Worm (Caenorhabditis elegans) whole organism, L4 larva: ENCODE results near the gene unc-96.

Experiments used
- D1046.2 ChIP-seq: fragments of 200-800 bp; sonication (Bioruptor generic); IDR thresholded peaks from 2 replicates; pipeline ENCODE4 v1.3.6; 2022; ENCODE audit warnings: missing genetic modification characterization, missing compliant biosample characterization
- F26F4.8 ChIP-seq: fragments of 200-800 bp; sonication (Bioruptor generic); conservative IDR thresholded peaks from 2 replicates; pipeline ENCODE4 v1.3.6; 2022; ENCODE audit warnings: missing genetic modification characterization, missing compliant biosample characterization
- T20F7.1 ChIP-seq: fragments of 200-800 bp; sonication (Bioruptor generic); optimal IDR thresholded peaks from 2 replicates; lab custom pipeline; 2018; ENCODE audit warnings: mild to moderate bottlenecking, missing genetic modification characterization, missing compliant biosample characterization
- T26A8.4 ChIP-seq: fragments of 200-800 bp; sonication (Bioruptor generic); IDR thresholded peaks from 2 replicates; pipeline ENCODE4 v1.3.6; 2022; ENCODE audit warnings: missing genetic modification characterization, missing compliant biosample characterization
- Y48G9A.11 ChIP-seq: fragments of 200-800 bp; sonication (Bioruptor generic); IDR thresholded peaks from 2 replicates; pipeline ENCODE4 v1.3.6; 2022; ENCODE audit warnings: missing genetic modification reagents, missing genetic modification characterization, missing compliant biosample characterization
- ZK337.2 ChIP-seq: fragments of 200-800 bp; sonication (Bioruptor generic); IDR thresholded peaks from 2 replicates; pipeline ENCODE4 v1.3.6; 2022; ENCODE audit warnings: missing genetic modification reagents, missing genetic modification characterization, missing compliant biosample characterization
- aha-1 ChIP-seq: fragments of 150-350 bp; peaks from one replicate; lab custom pipeline; 2014; ENCODE audit warnings: missing biosample characterization, missing genetic modification characterization
- aly-2 ChIP-seq: sonication (generic microtip); optimal IDR thresholded peaks from 2 replicates; lab custom pipeline; 2018; ENCODE audit warnings: missing biosample characterization, missing genetic modification characterization
- ceh-32 ChIP-seq: sonication (generic microtip); optimal IDR thresholded peaks from 2 replicates; lab custom pipeline; 2016; ENCODE audit warnings: mild to moderate bottlenecking, missing genetic modification characterization, missing compliant biosample characterization; ENCODE audit not compliant: poor library complexity
- ceh-62 ChIP-seq: sonication (generic microtip); optimal IDR thresholded peaks from 2 replicates; lab custom pipeline; 2017; ENCODE audit warnings: missing biosample characterization, missing genetic modification characterization
- ces-1 ChIP-seq: fragments of 150-350 bp; sonication (generic microtip); optimal IDR thresholded peaks from 4 replicates; lab custom pipeline; 2014; ENCODE audit warnings: missing biosample characterization, missing genetic modification reagents, missing genetic modification characterization
- daf-16 ChIP-seq, 3 experiments: sonication (generic microtip); optimal IDR thresholded peaks; 2 replicates each; lab custom pipeline; 2016 to 2017; ENCODE audit warnings: missing genetic modification characterization in 3 of 3, missing genetic modification reagents in 3 of 3, mild to moderate bottlenecking in 2 of 3, missing compliant biosample characterization in 2 of 3, missing biosample characterization in 1 of 3, moderate library complexity in 1 of 3
- daf-19 ChIP-seq: fragments of 200-800 bp; sonication (Bioruptor generic); conservative IDR thresholded peaks from 2 replicates; pipeline ENCODE4 v1.3.6; 2022; ENCODE audit warnings: missing genetic modification characterization, missing compliant biosample characterization
- dmd-6 ChIP-seq: fragments of 200-800 bp; sonication (Bioruptor generic); IDR thresholded peaks from 2 replicates; pipeline ENCODE4 v1.3.6; 2022; ENCODE audit warnings: missing genetic modification reagents, missing genetic modification characterization, missing compliant biosample characterization
- dve-1 ChIP-seq: sonication (generic microtip); optimal IDR thresholded peaks from 2 replicates; lab custom pipeline; 2017; ENCODE audit warnings: antibody characterized with exemption, mild to moderate bottlenecking, missing genetic modification characterization, missing compliant biosample characterization; ENCODE audit not compliant: insufficient read depth
- egl-27 ChIP-seq: sonication (generic microtip); optimal IDR thresholded peaks from 3 replicates; lab custom pipeline; 2017; ENCODE audit warnings: missing biosample characterization, missing genetic modification reagents, missing genetic modification characterization
- egl-43 ChIP-seq: fragments of 200-800 bp; sonication (Bioruptor generic); IDR thresholded peaks from 2 replicates; pipeline ENCODE4 v1.3.6; 2022; ENCODE audit warnings: missing genetic modification reagents, missing genetic modification characterization, missing compliant biosample characterization
- fkh-10 ChIP-seq: fragments of 150-350 bp; optimal IDR thresholded peaks from 2 replicates; lab custom pipeline; 2014; ENCODE audit warnings: missing biosample characterization, missing genetic modification reagents, missing genetic modification characterization
- gei-8 ChIP-seq: fragments of 200-800 bp; sonication (Bioruptor generic); optimal IDR thresholded peaks from 2 replicates; lab custom pipeline; 2018; ENCODE audit warnings: mild to moderate bottlenecking, missing genetic modification characterization, missing compliant biosample characterization
- hlh-30 ChIP-seq: sonication (generic microtip); optimal IDR thresholded peaks from 2 replicates; lab custom pipeline; 2017; ENCODE audit warnings: antibody characterized with exemption, mild to moderate bottlenecking, missing genetic modification characterization, missing compliant biosample characterization; ENCODE audit not compliant: insufficient read depth
- lin-1 ChIP-seq: fragments of 200-800 bp; sonication (Bioruptor generic); IDR thresholded peaks from 2 replicates; pipeline ENCODE4 v1.3.6; 2022; ENCODE audit warnings: missing genetic modification reagents, missing genetic modification characterization, missing compliant biosample characterization
- lin-38 ChIP-seq: fragments of 200-800 bp; sonication (Bioruptor generic); IDR thresholded peaks from 2 replicates; pipeline ENCODE4 v1.3.6; 2022; ENCODE audit warnings: missing genetic modification reagents, missing genetic modification characterization, missing compliant biosample characterization
- lin-39 ChIP-seq: fragments of 150-350 bp; optimal IDR thresholded peaks from 2 replicates; lab custom pipeline; 2014; ENCODE audit warnings: missing biosample characterization, missing genetic modification reagents, missing genetic modification characterization
- madf-9 ChIP-seq: fragments of 200-800 bp; sonication (Bioruptor generic); conservative IDR thresholded peaks from 2 replicates; pipeline ENCODE4 v1.3.6; 2022; ENCODE audit warnings: missing genetic modification reagents, missing genetic modification characterization, missing compliant biosample characterization
- mdt-29 ChIP-seq: fragments of 200-800 bp; sonication (Bioruptor generic); IDR thresholded peaks from 2 replicates; pipeline ENCODE4 v1.3.6; 2022; ENCODE audit warnings: missing genetic modification reagents, missing genetic modification characterization, missing compliant biosample characterization
- mes-2 ChIP-seq: sonication (generic microtip); optimal IDR thresholded peaks from 2 replicates; lab custom pipeline; 2016; ENCODE audit warnings: missing genotype, mild to moderate bottlenecking, missing genetic modification characterization, missing compliant biosample characterization; ENCODE audit not compliant: poor library complexity, severe bottlenecking
- mxl-3 ChIP-seq: fragments of 200-800 bp; sonication (Bioruptor generic); optimal IDR thresholded peaks from 2 replicates; lab custom pipeline; 2018; ENCODE audit warnings: mild to moderate bottlenecking, missing genetic modification characterization, missing compliant biosample characterization
- nhr-10 ChIP-seq: fragments of 150-350 bp; optimal IDR thresholded peaks from 2 replicates; lab custom pipeline; 2014; ENCODE audit warnings: missing biosample characterization, missing genetic modification characterization
- nhr-11 ChIP-seq: fragments of 150-350 bp; optimal IDR thresholded peaks from 2 replicates; lab custom pipeline; 2014; ENCODE audit warnings: missing biosample characterization, missing genetic modification characterization
- nhr-111 ChIP-seq: fragments of 200-800 bp; sonication (Bioruptor generic); optimal IDR thresholded peaks from 2 replicates; lab custom pipeline; 2018; ENCODE audit warnings: mild to moderate bottlenecking, missing genetic modification characterization, missing compliant biosample characterization
- nhr-237 ChIP-seq: sonication (generic microtip); optimal IDR thresholded peaks from 2 replicates; lab custom pipeline; 2017; ENCODE audit warnings: missing biosample characterization, missing genetic modification characterization
- nhr-48 ChIP-seq: sonication (generic microtip); optimal IDR thresholded peaks from 2 replicates; lab custom pipeline; 2016; ENCODE audit warnings: mild to moderate bottlenecking, missing genetic modification characterization, missing compliant biosample characterization
- nhr-77 ChIP-seq: fragments of 150-350 bp; optimal IDR thresholded peaks from 2 replicates; lab custom pipeline; 2014; ENCODE audit warnings: missing biosample characterization, missing genetic modification characterization
- pha-4 ChIP-seq, 2 experiments: fragments of 150-350 bp in 1 of 2; fragments of 200-800 bp in 1 of 2; sonication (Bioruptor generic) in 1 of 2; IDR thresholded peaks in 1 of 2; optimal IDR thresholded peaks in 1 of 2; 2 replicates each; pipeline versions ENCODE4 v1.3.6 to Lab custom; 2014 to 2022; ENCODE audit warnings: missing genetic modification characterization in 2 of 2, missing genetic modification reagents in 2 of 2, missing biosample characterization in 1 of 2, missing compliant biosample characterization in 1 of 2
- rbr-2 ChIP-seq: sonication (generic microtip); optimal IDR thresholded peaks from 2 replicates; lab custom pipeline; 2016; ENCODE audit warnings: missing genotype, missing genetic modification characterization, missing compliant biosample characterization
- set-16 ChIP-seq: fragments of 200-800 bp; sonication (Bioruptor generic); IDR thresholded peaks from 2 replicates; pipeline ENCODE4 v1.3.6; 2022; ENCODE audit warnings: missing genetic modification reagents, missing genetic modification characterization, missing compliant biosample characterization
- skn-1 ChIP-seq: fragments of 150-350 bp; optimal IDR thresholded peaks from 2 replicates; lab custom pipeline; 2014; ENCODE audit warnings: missing biosample characterization, missing genetic modification characterization
- spr-3 ChIP-seq: fragments of 200-800 bp; sonication (Bioruptor generic); optimal IDR thresholded peaks from 2 replicates; lab custom pipeline; 2018; ENCODE audit warnings: mild to moderate bottlenecking, missing genetic modification characterization, missing compliant biosample characterization
- unc-130 ChIP-seq: sonication (generic microtip); optimal IDR thresholded peaks from 2 replicates; lab custom pipeline; 2016; ENCODE audit warnings: missing genetic modification reagents, missing genetic modification characterization, missing compliant biosample characterization
- unc-39 ChIP-seq: sonication (generic microtip); optimal IDR thresholded peaks from 2 replicates; lab custom pipeline; 2017; ENCODE audit warnings: missing biosample characterization, missing genetic modification characterization
- unc-62 ChIP-seq, 3 experiments: fragments of 150-350 bp in 1 of 3; sonication (generic microtip); optimal IDR thresholded peaks in 2 of 3; peaks in 1 of 3; 1 replicate in 1 of 3; 2 replicates in 2 of 3; lab custom pipeline; 2014 to 2017; ENCODE audit warnings: missing biosample characterization in 3 of 3, missing genetic modification characterization in 3 of 3, missing genetic modification reagents in 3 of 3, missing genotype in 1 of 3
- zfp-2 ChIP-seq: sonication (generic microtip); optimal IDR thresholded peaks from 2 replicates; lab custom pipeline; 2016; ENCODE audit warnings: mild to moderate bottlenecking, missing genetic modification characterization, missing compliant biosample characterization
- zfp-3 ChIP-seq: fragments of 200-800 bp; sonication (Bioruptor generic); conservative IDR thresholded peaks from 2 replicates; pipeline ENCODE4 v1.3.6; 2022; ENCODE audit warnings: missing genetic modification reagents, missing genetic modification characterization, missing compliant biosample characterization
- zip-2 ChIP-seq: fragments of 150-350 bp; optimal IDR thresholded peaks from 2 replicates; lab custom pipeline; 2014; ENCODE audit warnings: missing biosample characterization, missing genetic modification characterization

Gene unc-96

DNA sequence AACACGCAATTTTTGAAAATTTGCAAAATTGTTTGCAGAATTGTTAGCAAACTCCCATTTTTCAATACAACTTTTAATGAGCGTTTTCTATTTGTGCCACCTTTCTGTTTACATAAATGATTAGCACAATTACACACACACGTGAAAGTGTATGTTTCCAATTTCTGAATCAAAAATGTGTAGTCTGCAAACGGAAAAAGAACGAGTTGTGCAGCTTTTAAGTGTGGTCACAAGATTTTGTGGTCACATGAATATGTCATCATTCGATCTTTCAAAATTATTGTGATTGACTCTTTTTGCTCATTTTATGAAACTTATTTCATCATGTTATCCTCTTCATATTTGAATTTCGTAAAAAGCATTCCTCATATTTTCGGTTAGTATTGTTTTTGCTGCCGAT lies 20.4 kb downstream of the unc-96 start (continued):
- TF ChIP-seq dve-1 (tag; lab: Kevin White, UChicago), result peak; percentile 55
- no peak for TF ChIP-seq T26A8.4 (GFP tag; lab: Robert Waterston, UW)
- TF ChIP-seq ceh-62 (tag; lab: Kevin White, UChicago), result no peak
- TF ChIP-seq pha-4 (GFP tag; IDR thresholded peaks at IDR 0.05; lab: Robert Waterston, UW), result no peak
- no peak for TF ChIP-seq pha-4 (tag; optimal IDR thresholded peaks at IDR 0.05; lab: Kevin White, UChicago)
- TF ChIP-seq madf-9, result no peak
- no peak for TF ChIP-seq nhr-111 (GFP tag; lab: Kevin White, UChicago)
- no peak for TF ChIP-seq skn-1 (tag; lab: Kevin White, UChicago)
- TF ChIP-seq dmd-6, result peak; percentile 31; the same call in 1 of the 2 replicates
- TF ChIP-seq zfp-2 (tag; lab: Kevin White, UChicago), result no peak
- TF ChIP-seq ces-1, result no peak
- peak; percentile 18 for TF ChIP-seq T20F7.1 (GFP tag; lab: Kevin White, UChicago)
- no peak for TF ChIP-seq nhr-11
- peak; percentile 4 for TF ChIP-seq nhr-77 (tag; lab: Kevin White, UChicago)
- no peak for TF ChIP-seq ZK337.2
- no peak for TF ChIP-seq mxl-3 (GFP tag; lab: Kevin White, UChicago)
- TF ChIP-seq gei-8, result no peak
- TF ChIP-seq ceh-32 (tag; lab: Kevin White, UChicago), result no peak
- TF ChIP-seq daf-16 (GFP tag; optimal IDR thresholded peaks at IDR 0.05; lab: Kevin White, UChicago), result no peak
- TF ChIP-seq daf-16 (tag; optimal IDR thresholded peaks at IDR 0.05; lab: Kevin White, UChicago), result peak; percentile 78
- TF ChIP-seq F26F4.8 (GFP tag; lab: Robert Waterston, UW), result no peak
- no peak for TF ChIP-seq mes-2 (tag; lab: Kevin White, UChicago)
- TF ChIP-seq aly-2 (tag; lab: Kevin White, UChicago), result no peak
- TF ChIP-seq nhr-237 (tag; lab: Kevin White, UChicago), result no peak
- no peak for TF ChIP-seq egl-43 (GFP tag; lab: Robert Waterston, UW)
- peak; percentile 79 for TF ChIP-seq hlh-30 (tag; lab: Kevin White, UChicago)
- TF ChIP-seq rbr-2, result no peak
- TF ChIP-seq unc-130 (GFP tag; lab: Kevin White, UChicago), result no peak

ce11 chrX:599476-599875 lies 21.6 kb downstream of the unc-96 start, which contains the start of gene F13C5.3:
F13C5.3 (minus strand) TSS chrX:599576.
- TF ChIP-seq unc-62 (GFP tag; optimal IDR thresholded peaks at IDR 0.05 in 1 of 2; lab: Kevin White, UChicago), result peak in 1 of 2 experiments; percentile 13
- no peak for TF ChIP-seq unc-62 (tag; optimal IDR thresholded peaks at IDR 0.05; lab: Kevin White, UChicago)
- TF ChIP-seq lin-1 (GFP tag; lab: Robert Waterston, UW), result no peak

ce11 chrX:593910-594447 lies 27.1 kb downstream of the unc-96 start, which contains the start of gene F13C5.2:
F13C5.2 (plus strand) TSS chrX:593960.
- no peak for TF ChIP-seq pha-4 (GFP tag; IDR thresholded peaks at IDR 0.05; lab: Robert Waterston, UW)
- TF ChIP-seq pha-4 (tag; optimal IDR thresholded peaks at IDR 0.05; lab: Kevin White, UChicago), result no peak
- TF ChIP-seq mdt-29 (GFP tag; lab: Robert Waterston, UW), result 0 out of 2 replicates have a peak, but pooled peaks have one; percentile 10
- TF ChIP-seq egl-43 (GFP tag; lab: Robert Waterston, UW), result peak; percentile 52; the same call in 1 of the 2 replicates
- peak; percentile 96 for TF ChIP-seq set-16 (GFP tag; lab: Robert Waterston, UW)

DNA sequence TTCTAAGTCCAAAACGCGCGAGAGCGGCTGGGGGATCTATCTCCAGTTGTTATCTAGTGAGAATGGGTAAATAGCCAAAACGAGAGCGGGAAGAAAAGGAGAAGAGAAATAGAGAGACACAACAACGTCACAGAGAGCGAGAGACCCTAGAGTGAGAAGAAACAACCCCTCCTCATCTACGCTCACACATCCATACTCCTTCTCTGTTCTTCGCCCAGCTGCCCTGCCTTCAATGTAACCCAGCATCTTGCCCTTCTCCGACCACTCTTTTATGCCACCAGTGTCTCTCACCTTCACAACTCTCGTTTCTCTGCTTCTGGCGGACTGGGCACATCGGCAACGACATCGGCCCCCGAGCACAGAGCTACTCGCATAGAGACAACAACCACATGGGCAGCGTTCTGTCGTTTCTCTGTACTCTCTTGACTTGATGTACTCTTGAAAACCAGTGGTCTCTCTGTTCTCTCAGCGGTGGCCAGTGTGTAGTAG lies 27.8 kb downstream of the unc-96 start:
- no peak for TF ChIP-seq zfp-3 (GFP tag; lab: Robert Waterston, UW)
- TF ChIP-seq egl-27, result no peak
- TF ChIP-seq D1046.2 (GFP tag; lab: Robert Waterston, UW), result no peak
- TF ChIP-seq dmd-6, result peak; percentile 84
- no peak for TF ChIP-seq zfp-2 (tag; lab: Kevin White, UChicago)
- TF ChIP-seq lin-39 (tag; lab: Kevin White, UChicago), result no peak
- peak; percentile 58 for TF ChIP-seq nhr-10
- TF ChIP-seq nhr-48 (tag; lab: Kevin White, UChicago), result peak; percentile 61
- TF ChIP-seq unc-39, result no peak
- TF ChIP-seq fkh-10 (GFP tag; lab: Kevin White, UChicago), result peak; percentile 50
- no peak for TF ChIP-seq daf-19 (GFP tag; lab: Robert Waterston, UW)
- TF ChIP-seq lin-38 (GFP tag; lab: Robert Waterston, UW), result no peak; the same call in 1 of the 2 replicates
- TF ChIP-seq aha-1 (tag; lab: Kevin White, UChicago), result peak; percentile 99
- no peak for TF ChIP-seq zip-2 (tag; lab: Kevin White, UChicago)
- peak; percentile 21 for TF ChIP-seq spr-3 (GFP tag; lab: Kevin White, UChicago)
- TF ChIP-seq mxl-3 (GFP tag; lab: Kevin White, UChicago), result peak; percentile 94
- TF ChIP-seq Y48G9A.11 (GFP tag; lab: Robert Waterston, UW), result no peak
